Fruit fly (Drosophila melanogaster): Measurements from ENCODE around the gene Rack1.

- TF ChIP-seq h (optimal IDR thresholded peaks at IDR 0.05) (no peak), psq (optimal IDR thresholded peaks at IDR 0.05) (no peak), ttk (optimal IDR thresholded peaks at IDR 0.05) (no peak), Myc (optimal IDR thresholded peaks at IDR 0.05) (no peak), insv (optimal IDR thresholded peaks at IDR 0.05) (no peak), Sin3A (optimal IDR thresholded peaks at IDR 0.05) (no peak)
Observed at dm6 chr2L:7777979-7778692, 49.0 kb downstream of the Rack1 start, which contains the start of gene CG7179.

Measured in Kc167 (cell line).